Fruit fly (Drosophila melanogaster) whole organism, embryonic: ENCODE results near the gene Obp28a.

Experiments used
- C15 ChIP-seq: fragments of 200-800 bp; sonication (Bioruptor generic); IDR thresholded peaks from 3 replicates; pipeline ENCODE4 v1.3.6; 2022; ENCODE audit warnings: missing biosample characterization, missing genetic modification characterization
- CG10366 ChIP-seq: fragments of 200-800 bp; sonication (Bioruptor generic); IDR thresholded peaks from 2 replicates; pipeline ENCODE4 v1.3.6; 2022; ENCODE audit warnings: missing biosample characterization, missing genetic modification characterization
- CG10565 ChIP-seq: fragments of 200-800 bp; sonication (Bioruptor generic); optimal IDR thresholded peaks from 3 replicates; lab custom pipeline; 2016; ENCODE audit warnings: missing biosample characterization, mild to moderate bottlenecking, missing genetic modification characterization
- CG12299 ChIP-seq: fragments of 200-800 bp; sonication (Bioruptor generic); optimal IDR thresholded peaks from 2 replicates; lab custom pipeline; 2018; ENCODE audit warnings: missing biosample characterization, mild to moderate bottlenecking, missing genetic modification characterization
- CG12942 ChIP-seq: fragments of 200-800 bp; sonication (Bioruptor generic); optimal IDR thresholded peaks from 3 replicates; lab custom pipeline; 2016; ENCODE audit warnings: missing biosample characterization, missing genetic modification characterization
- CG14667 ChIP-seq: fragments of 200-800 bp; sonication (Bioruptor generic); IDR thresholded peaks from 2 replicates; pipeline ENCODE4 v1.3.6; 2022; ENCODE audit warnings: missing biosample characterization, missing genetic modification characterization
- CG17328 ChIP-seq: fragments of 200-800 bp; sonication (Bioruptor generic); IDR thresholded peaks from 2 replicates; pipeline ENCODE4 v1.3.6; 2022; ENCODE audit warnings: missing biosample characterization, missing genetic modification characterization
- CG1792 ChIP-seq: fragments of 200-800 bp; sonication (Bioruptor generic); optimal IDR thresholded peaks from 2 replicates; lab custom pipeline; 2016; ENCODE audit warnings: missing biosample characterization, missing genetic modification characterization
- CG18599 ChIP-seq: fragments of 200-800 bp; sonication (Bioruptor generic); optimal IDR thresholded peaks from 3 replicates; lab custom pipeline; 2017; ENCODE audit warnings: missing biosample characterization, missing genetic modification characterization, mild to moderate bottlenecking, moderate library complexity, missing genetic modification reagents
- CG32532 ChIP-seq: fragments of 200-800 bp; sonication (Bioruptor generic); IDR thresholded peaks from 2 replicates; pipeline ENCODE4 v1.3.6; 2022; ENCODE audit warnings: missing biosample characterization, missing genetic modification characterization
- CG3281 ChIP-seq: fragments of 200-800 bp; sonication (Bioruptor generic); optimal IDR thresholded peaks from 3 replicates; lab custom pipeline; 2017; ENCODE audit warnings: missing biosample characterization, mild to moderate bottlenecking, missing genetic modification characterization
- CG33213 ChIP-seq: fragments of 200-800 bp; sonication (Bioruptor generic); optimal IDR thresholded peaks from 3 replicates; lab custom pipeline; 2016; ENCODE audit warnings: missing biosample characterization, missing genetic modification characterization
- CG3847 ChIP-seq: fragments of 200-800 bp; sonication (Bioruptor generic); IDR thresholded peaks from 2 replicates; pipeline ENCODE4 v1.3.6; 2022; ENCODE audit warnings: missing biosample characterization, missing genetic modification characterization
- CG4617 ChIP-seq: fragments of 200-800 bp; sonication (Bioruptor generic); optimal IDR thresholded peaks from 3 replicates; lab custom pipeline; 2016; ENCODE audit warnings: missing biosample characterization, missing genetic modification characterization, borderline replicate concordance
- CG4854 ChIP-seq: fragments of 200-800 bp; sonication (Bioruptor generic); optimal IDR thresholded peaks from 2 replicates; lab custom pipeline; 2016; ENCODE audit warnings: missing biosample characterization, missing genetic modification characterization, inconsistent platforms
- CG7786 ChIP-seq: fragments of 200-800 bp; sonication (Bioruptor generic); optimal IDR thresholded peaks from 2 replicates; lab custom pipeline; 2016; ENCODE audit warnings: missing biosample characterization, missing genetic modification characterization
- CG7928 ChIP-seq: fragments of 200-800 bp; sonication (Bioruptor generic); optimal IDR thresholded peaks from 2 replicates; lab custom pipeline; 2017; ENCODE audit warnings: missing biosample characterization, mild to moderate bottlenecking, missing genetic modification characterization
- CG8924 ChIP-seq: fragments of 200-800 bp; optimal IDR thresholded peaks from 3 replicates; lab custom pipeline; 2019; ENCODE audit warnings: missing biosample characterization, mild to moderate bottlenecking, missing genetic modification characterization, moderate library complexity
- CG9817 ChIP-seq: fragments of 200-800 bp; sonication (Bioruptor generic); optimal IDR thresholded peaks from 2 replicates; lab custom pipeline; 2018; ENCODE audit warnings: missing biosample characterization, mild to moderate bottlenecking, missing genetic modification characterization, moderate library complexity
- Doc2 ChIP-seq: fragments of 200-800 bp; sonication (Bioruptor generic); IDR thresholded peaks from 2 replicates; pipeline ENCODE4 v1.3.6; 2022; ENCODE audit warnings: missing biosample characterization, missing genetic modification characterization
- Dp ChIP-seq: fragments of 200-800 bp; sonication (Bioruptor generic); optimal IDR thresholded peaks from 2 replicates; lab custom pipeline; 2018; ENCODE audit warnings: missing biosample characterization, mild to moderate bottlenecking, missing genetic modification characterization, moderate library complexity
- E2f2 ChIP-seq: fragments of 200-800 bp; sonication (Bioruptor generic); IDR thresholded peaks from 2 replicates; pipeline ENCODE4 v1.3.6; 2022; ENCODE audit warnings: missing biosample characterization, missing genetic modification characterization
- ERR ChIP-seq: fragments of 200-800 bp; sonication (Bioruptor generic); optimal IDR thresholded peaks from 2 replicates; lab custom pipeline; 2016; ENCODE audit warnings: missing biosample characterization, missing genetic modification characterization
- Eip74EF ChIP-seq, 2 experiments: fragments of 200-800 bp in 1 of 2; fragments of >200 bp in 1 of 2; sonication (Bioruptor generic) in 1 of 2; optimal IDR thresholded peaks; 2 replicates each; lab custom pipeline; 2017 to 2019; ENCODE audit warnings: missing biosample characterization in 2 of 2, missing genetic modification characterization in 2 of 2, mild to moderate bottlenecking in 1 of 2, moderate library complexity in 1 of 2
- HLH54F ChIP-seq: fragments of 200-800 bp; sonication (Bioruptor generic); optimal IDR thresholded peaks from 3 replicates; lab custom pipeline; 2016; ENCODE audit warnings: missing biosample characterization, missing genetic modification characterization
- Hand ChIP-seq: fragments of 200-800 bp; sonication (Bioruptor generic); optimal IDR thresholded peaks from 2 replicates; lab custom pipeline; 2017; ENCODE audit warnings: mild to moderate bottlenecking, missing biosample characterization, missing genetic modification reagents, missing genetic modification characterization
- Hey ChIP-seq: fragments of 200-800 bp; sonication (Bioruptor generic); optimal IDR thresholded peaks from 3 replicates; lab custom pipeline; 2018; ENCODE audit warnings: missing biosample characterization, mild to moderate bottlenecking, missing genetic modification characterization
- Hsf ChIP-seq: fragments of 200-800 bp; sonication (Bioruptor generic); optimal IDR thresholded peaks from 3 replicates; lab custom pipeline; 2016; ENCODE audit warnings: missing biosample characterization, missing genetic modification characterization
- Jarid2 ChIP-seq: fragments of 200-800 bp; sonication (Bioruptor generic); optimal IDR thresholded peaks from 3 replicates; lab custom pipeline; 2017; ENCODE audit warnings: mild to moderate bottlenecking, missing biosample characterization, missing genetic modification reagents, missing genetic modification characterization
- Myb ChIP-seq: fragments of 200-800 bp; sonication (Bioruptor generic); optimal IDR thresholded peaks from 2 replicates; lab custom pipeline; 2016; ENCODE audit warnings: missing biosample characterization, missing genetic modification characterization
- Oli ChIP-seq: fragments of 200-800 bp; sonication (Bioruptor generic); optimal IDR thresholded peaks from 2 replicates; lab custom pipeline; 2018; ENCODE audit warnings: missing biosample characterization, mild to moderate bottlenecking, missing genetic modification characterization, moderate library complexity
- Poxn ChIP-seq: fragments of 200-800 bp; sonication (Bioruptor generic); IDR thresholded peaks from 2 replicates; pipeline ENCODE4 v1.3.6; 2022; ENCODE audit warnings: missing biosample characterization, missing genetic modification characterization
- Usf ChIP-seq: fragments of 200-800 bp; sonication (Bioruptor generic); optimal IDR thresholded peaks from 2 replicates; lab custom pipeline; 2017; ENCODE audit warnings: missing genotype, missing biosample characterization, missing genetic modification characterization
- bowl ChIP-seq: fragments of 200-800 bp; sonication (Bioruptor generic); IDR thresholded peaks from 2 replicates; pipeline ENCODE4 v1.3.6; 2022; ENCODE audit warnings: missing biosample characterization, missing genetic modification characterization
- fu2 ChIP-seq: fragments of 200-800 bp; sonication (Bioruptor generic); optimal IDR thresholded peaks from 2 replicates; lab custom pipeline; 2016; ENCODE audit warnings: missing biosample characterization, missing genetic modification characterization
- gem ChIP-seq: fragments of 200-800 bp; sonication (Bioruptor generic); optimal IDR thresholded peaks from 2 replicates; lab custom pipeline; 2019; ENCODE audit warnings: missing biosample characterization, mild to moderate bottlenecking, missing genetic modification characterization, moderate library complexity
- h ChIP-seq: fragments of >200 bp; optimal IDR thresholded peaks from 2 replicates; lab custom pipeline; 2017
- hth ChIP-seq: fragments of >200 bp; optimal IDR thresholded peaks from 2 replicates; lab custom pipeline; 2017; ENCODE audit warnings: inconsistent platforms
- lov ChIP-seq, 2 experiments: fragments of 200-800 bp in 1 of 2; fragments of >200 bp in 1 of 2; sonication (Bioruptor generic) in 1 of 2; IDR thresholded peaks in 1 of 2; optimal IDR thresholded peaks in 1 of 2; 2 replicates in 1 of 2; 3 replicates in 1 of 2; pipeline versions ENCODE4 v1.3.6 to Lab custom; 2017 to 2022; ENCODE audit warnings: missing biosample characterization in 1 of 2, missing genetic modification characterization in 1 of 2
- org-1 ChIP-seq: fragments of 200-800 bp; sonication (Bioruptor generic); optimal IDR thresholded peaks from 2 replicates; lab custom pipeline; 2017; ENCODE audit warnings: missing biosample characterization, missing genetic modification characterization
- pita ChIP-seq: fragments of 200-800 bp; sonication (Bioruptor generic); optimal IDR thresholded peaks from 2 replicates; lab custom pipeline; 2017; ENCODE audit warnings: missing biosample characterization, mild to moderate bottlenecking, missing genetic modification characterization
- repo ChIP-seq: fragments of 200-800 bp; sonication (Bioruptor generic); optimal IDR thresholded peaks from 2 replicates; lab custom pipeline; 2016; ENCODE audit warnings: missing biosample characterization, missing genetic modification characterization
- salm ChIP-seq: fragments of 200-800 bp; sonication (Bioruptor generic); optimal IDR thresholded peaks from 2 replicates; lab custom pipeline; 2018; ENCODE audit warnings: missing biosample characterization, mild to moderate bottlenecking, missing genetic modification characterization
- slou ChIP-seq: fragments of 200-800 bp; sonication (Bioruptor generic); optimal IDR thresholded peaks from 3 replicates; lab custom pipeline; 2016; ENCODE audit warnings: missing biosample characterization, missing genetic modification characterization
- sug ChIP-seq: fragments of 200-800 bp; optimal IDR thresholded peaks from 2 replicates; lab custom pipeline; 2019; ENCODE audit warnings: missing biosample characterization, mild to moderate bottlenecking, missing genetic modification characterization, moderate library complexity
- tin ChIP-seq: fragments of 200-800 bp; sonication (Bioruptor generic); optimal IDR thresholded peaks from 3 replicates; lab custom pipeline; 2016; ENCODE audit warnings: missing biosample characterization, missing genetic modification characterization
- wek ChIP-seq: fragments of 200-800 bp; sonication (Bioruptor generic); optimal IDR thresholded peaks from 3 replicates; lab custom pipeline; 2018; ENCODE audit warnings: missing biosample characterization, mild to moderate bottlenecking, missing genetic modification characterization, moderate library complexity
- wor ChIP-seq: fragments of 200-800 bp; sonication (Bioruptor generic); IDR thresholded peaks from 2 replicates; pipeline ENCODE4 v1.3.6; 2022; ENCODE audit warnings: missing biosample characterization, missing genetic modification characterization
- zen ChIP-seq: fragments of 200-800 bp; sonication (Bioruptor generic); optimal IDR thresholded peaks from 3 replicates; lab custom pipeline; 2018; ENCODE audit warnings: missing biosample characterization, mild to moderate bottlenecking, missing genetic modification characterization, moderate library complexity

Obp28a gene

dm6 chr2L:7494341-7495293, 2.5 kb downstream of the Obp28a start (continued):
- TF ChIP-seq CG8924 (tag; lab: Kevin White, UChicago) (peak; percentile 78), CG1792 (no peak), Doc2 (GFP tag; lab: Robert Waterston, UW) (no peak), tin (GFP tag; lab: Kevin White, UChicago) (no peak), Oli (tag; lab: Kevin White, UChicago) (peak; percentile 19), CG12299 (tag; lab: Kevin White, UChicago) (peak; percentile 14), Usf (GFP tag; lab: Kevin White, UChicago) (no peak), Hey (no peak), Myb (GFP tag; lab: Kevin White, UChicago) (peak; percentile 26), sug (tag; lab: Kevin White, UChicago) (peak; percentile 39), CG4617 (GFP tag; lab: Kevin White, UChicago) (no peak), lov (optimal IDR thresholded peaks at IDR 0.05; lab: Kevin White, UChicago) (no peak), lov (GFP tag; IDR thresholded peaks at IDR 0.05; lab: Robert Waterston, UW) (no peak), h (lab: Kevin White, UChicago) (no peak), repo (GFP tag; lab: Kevin White, UChicago) (no peak), Hand (GFP tag; lab: Kevin White, UChicago) (peak; percentile 33), CG9817 (tag; lab: Kevin White, UChicago) (peak; percentile 43), E2f2 (GFP tag; lab: Robert Waterston, UW) (peak; percentile 46; the same call in 1 of the 2 replicates), CG18599 (GFP tag; lab: Kevin White, UChicago) (no peak), C15 (GFP tag; lab: Robert Waterston, UW) (no peak), pita (GFP tag; lab: Kevin White, UChicago) (no peak), CG10565 (GFP tag; lab: Kevin White, UChicago) (no peak), Jarid2 (no peak), fu2 (peak; percentile 8), CG17328 (GFP tag; lab: Robert Waterston, UW) (peak; percentile 61; the same call in 1 of the 2 replicates), wor (no peak), CG32532 (GFP tag; lab: Robert Waterston, UW) (peak; percentile 31; the same call in 1 of the 2 replicates), wek (GFP tag; lab: Kevin White, UChicago) (no peak), salm (tag; lab: Kevin White, UChicago) (no peak), Dp (GFP tag; lab: Kevin White, UChicago) (no peak), ERR (GFP tag; lab: Kevin White, UChicago) (no peak), hth (lab: Kevin White, UChicago) (no peak), CG12942 (GFP tag; lab: Kevin White, UChicago) (no peak), HLH54F (GFP tag; lab: Kevin White, UChicago) (peak; percentile 18), CG7786 (GFP tag; lab: Kevin White, UChicago) (peak; percentile 55), zen (tag; lab: Kevin White, UChicago) (no peak), CG33213 (GFP tag; lab: Kevin White, UChicago) (no peak), slou (GFP tag; lab: Kevin White, UChicago) (no peak), Eip74EF (GFP tag; optimal IDR thresholded peaks at IDR 0.05; lab: Kevin White, UChicago) (no peak), CG4854 (GFP tag; lab: Kevin White, UChicago) (no peak), bowl (GFP tag; lab: Robert Waterston, UW) (peak; percentile 46; the same call in 1 of the 2 replicates), CG14667 (no peak), Poxn (0 out of 2 replicates have a peak, but pooled peaks have one; percentile 22), CG10366 (peak; percentile 40), gem (peak; percentile 74), CG3281 (GFP tag; lab: Kevin White, UChicago) (no peak), org-1 (GFP tag; lab: Kevin White, UChicago) (no peak), CG7928 (GFP tag; lab: Kevin White, UChicago) (no peak), Hsf (GFP tag; lab: Kevin White, UChicago) (peak; percentile 18), CG3847 (GFP tag; lab: Robert Waterston, UW) (peak; percentile 67)
